Fruit fly (Drosophila melanogaster): ENCODE results near the gene CG1674.
A peak's percentile ranks its signal among the peaks of the same experiment; 100 is the strongest.

DNA sequence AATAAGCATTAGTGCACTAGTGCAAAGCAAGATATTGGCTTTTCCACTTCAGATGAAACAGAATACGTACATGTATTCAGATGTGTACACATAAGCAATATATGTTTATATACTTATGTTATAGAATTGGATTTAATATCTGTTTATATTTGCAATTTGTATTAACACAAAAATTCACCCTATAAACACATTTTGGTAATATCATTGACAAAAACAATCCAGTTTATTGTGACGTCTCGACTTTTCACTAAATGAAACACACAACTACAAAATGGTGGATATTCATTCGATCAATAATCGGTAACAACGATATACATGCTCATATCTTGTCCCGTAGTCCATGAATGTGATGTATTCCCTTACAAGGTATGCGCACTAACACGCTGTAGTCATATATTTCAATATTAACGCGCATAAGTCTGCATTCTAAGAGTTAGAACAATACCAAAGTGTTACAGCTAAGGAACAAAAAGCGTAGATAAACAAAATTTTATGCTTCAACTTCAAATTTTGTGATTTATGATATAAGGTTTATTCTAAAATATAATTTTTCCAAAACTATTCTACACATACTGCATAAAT, 24.8 kb upstream of the CG1674 start, which contains the start of gene CG31998:
- TF ChIP-seq CG33017 (tag; optimal IDR thresholded peaks at IDR 0.05) (peak; percentile 9), CG5204 (GFP tag; optimal IDR thresholded peaks at IDR 0.05) (peak; percentile 42), Crg-1 (GFP tag; optimal IDR thresholded peaks at IDR 0.05) (no peak), Clk (GFP tag; optimal IDR thresholded peaks at IDR 0.05) (no peak), Hr96 (GFP tag; optimal IDR thresholded peaks at IDR 0.05) (no peak), cnc (optimal IDR thresholded peaks at IDR 0.05) (no peak), bab1 (GFP tag; optimal IDR thresholded peaks at IDR 0.05) (peak; percentile 66), cic (GFP tag; optimal IDR thresholded peaks at IDR 0.05) (no peak), CG1620 (GFP tag; optimal IDR thresholded peaks at IDR 0.05) (no peak), kay (GFP tag; ENCODE audit: borderline replicate concordance) (no peak), pad (GFP tag; optimal IDR thresholded peaks at IDR 0.05) (no peak), CG14711 (tag; optimal IDR thresholded peaks at IDR 0.05) (no peak), toe (GFP tag; optimal IDR thresholded peaks at IDR 0.05) (no peak), ovo (GFP tag; optimal IDR thresholded peaks at IDR 0.05) (no peak)
